Fruit fly (Drosophila melanogaster) whole organism, embryonic: ENCODE data around the gene CG3091.

ENCODE experiments used
- Bteb2 ChIP-seq: fragments of 200-800 bp; sonication (Bioruptor generic); optimal IDR thresholded peaks from 2 replicates; lab custom pipeline; 2016; ENCODE audit warnings: missing biosample characterization, missing genetic modification characterization
- CG10431 ChIP-seq: fragments of 200-800 bp; sonication (Bioruptor generic); optimal IDR thresholded peaks from 3 replicates; lab custom pipeline; 2018; ENCODE audit warnings: missing biosample characterization, mild to moderate bottlenecking, missing genetic modification characterization
- CG10543 ChIP-seq: fragments of 200-800 bp; sonication (Bioruptor generic); optimal IDR thresholded peaks from 3 replicates; lab custom pipeline; 2017; ENCODE audit warnings: missing biosample characterization, mild to moderate bottlenecking, missing genetic modification characterization, moderate library complexity
- CG10979 ChIP-seq: fragments of 200-800 bp; sonication (Bioruptor generic); optimal IDR thresholded peaks from 2 replicates; lab custom pipeline; 2018; ENCODE audit warnings: missing biosample characterization, mild to moderate bottlenecking, missing genetic modification characterization, moderate library complexity
- CG12769 ChIP-seq: fragments of 200-800 bp; sonication (Bioruptor generic); optimal IDR thresholded peaks from 2 replicates; lab custom pipeline; 2019; ENCODE audit warnings: missing biosample characterization, mild to moderate bottlenecking, missing genetic modification characterization, moderate library complexity
- CG13287 ChIP-seq: fragments of 200-800 bp; sonication (Bioruptor generic); IDR thresholded peaks from 2 replicates; pipeline ENCODE4 v1.3.6; 2022; ENCODE audit warnings: missing biosample characterization, missing genetic modification characterization; ENCODE audit not compliant: partially characterized antibody
- CG13624 ChIP-seq: fragments of 200-800 bp; sonication (Bioruptor generic); optimal IDR thresholded peaks from 2 replicates; lab custom pipeline; 2016; ENCODE audit warnings: missing biosample characterization, missing genetic modification characterization
- CG17568 ChIP-seq: fragments of 200-800 bp; sonication (Bioruptor generic); optimal IDR thresholded peaks from 2 replicates; lab custom pipeline; 2018; ENCODE audit warnings: missing biosample characterization, mild to moderate bottlenecking, missing genetic modification characterization, moderate library complexity
- CG18011 ChIP-seq: fragments of 200-800 bp; sonication (Bioruptor generic); optimal IDR thresholded peaks from 2 replicates; lab custom pipeline; 2017; ENCODE audit warnings: missing biosample characterization, missing genetic modification characterization, mild to moderate bottlenecking, moderate library complexity, missing genotype
- CG18619 ChIP-seq: fragments of 200-800 bp; sonication (Bioruptor generic); optimal IDR thresholded peaks from 3 replicates; lab custom pipeline; 2017; ENCODE audit warnings: missing biosample characterization, mild to moderate bottlenecking, missing genetic modification characterization
- CG3847 ChIP-seq: fragments of 200-800 bp; sonication (Bioruptor generic); IDR thresholded peaks from 2 replicates; pipeline ENCODE4 v1.3.6; 2022; ENCODE audit warnings: missing biosample characterization, missing genetic modification characterization
- CG4328 ChIP-seq: fragments of 200-800 bp; sonication (Bioruptor generic); optimal IDR thresholded peaks from 3 replicates; lab custom pipeline; 2017; ENCODE audit warnings: missing biosample characterization, missing genetic modification reagents, missing genetic modification characterization
- CG43689 ChIP-seq: fragments of 200-800 bp; sonication (Bioruptor generic); IDR thresholded peaks from 2 replicates; pipeline ENCODE4 v1.3.6; 2022; ENCODE audit warnings: missing biosample characterization, missing genetic modification characterization
- CG6765 ChIP-seq: fragments of 200-800 bp; sonication (Bioruptor generic); optimal IDR thresholded peaks from 3 replicates; lab custom pipeline; 2017; ENCODE audit warnings: missing biosample characterization, mild to moderate bottlenecking, missing genetic modification characterization
- CG7372 ChIP-seq: fragments of 200-800 bp; sonication (Bioruptor generic); IDR thresholded peaks from 2 replicates; pipeline ENCODE4 v1.3.6; 2022; ENCODE audit warnings: missing biosample characterization, missing genetic modification characterization
- CG7556 ChIP-seq: fragments of 200-800 bp; sonication (Bioruptor generic); optimal IDR thresholded peaks from 2 replicates; lab custom pipeline; 2017; ENCODE audit warnings: missing biosample characterization, mild to moderate bottlenecking, missing genetic modification characterization
- CG8924 ChIP-seq: fragments of 200-800 bp; optimal IDR thresholded peaks from 3 replicates; lab custom pipeline; 2019; ENCODE audit warnings: missing biosample characterization, mild to moderate bottlenecking, missing genetic modification characterization, moderate library complexity
- CG9437 ChIP-seq: fragments of 200-800 bp; sonication (Bioruptor generic); optimal IDR thresholded peaks from 2 replicates; lab custom pipeline; 2018; ENCODE audit warnings: missing biosample characterization, mild to moderate bottlenecking, missing genetic modification characterization
- Dbx ChIP-seq: fragments of 200-800 bp; sonication (Bioruptor generic); IDR thresholded peaks from 3 replicates; pipeline ENCODE4 v1.3.6; 2022; ENCODE audit warnings: missing biosample characterization, missing genetic modification characterization
- Deaf1 ChIP-seq: fragments of 200-800 bp; optimal IDR thresholded peaks from 3 replicates; lab custom pipeline; 2019; ENCODE audit warnings: missing biosample characterization, mild to moderate bottlenecking, missing genetic modification characterization, moderate library complexity
- Med ChIP-seq: fragments of 200-800 bp; sonication (Bioruptor generic); peaks from one replicate; lab custom pipeline; 2016; ENCODE audit warnings: missing biosample characterization, missing genetic modification characterization, mild to moderate bottlenecking, inconsistent platforms, moderate library complexity
- Pdp1 ChIP-seq, 2 experiments: fragments of 200-800 bp; sonication (Bioruptor generic); optimal IDR thresholded peaks; 3 replicates each; lab custom pipeline; 2016; ENCODE audit warnings: missing biosample characterization in 2 of 2, missing genetic modification characterization in 2 of 2, mild to moderate bottlenecking in 1 of 2, moderate library complexity in 1 of 2
- abd-A ChIP-seq: fragments of 200-800 bp; sonication (Bioruptor generic); optimal IDR thresholded peaks from 3 replicates; lab custom pipeline; 2019; ENCODE audit warnings: missing biosample characterization, mild to moderate bottlenecking, missing genetic modification characterization, moderate library complexity
- ash1 ChIP-seq: fragments of 200-800 bp; sonication (Bioruptor generic); optimal IDR thresholded peaks from 2 replicates; lab custom pipeline; 2018; ENCODE audit warnings: missing biosample characterization, mild to moderate bottlenecking, missing genetic modification characterization
- chinmo ChIP-seq: fragments of 200-800 bp; sonication (Bioruptor generic); IDR thresholded peaks from 4 replicates; pipeline ENCODE4 v1.3.6; 2022; ENCODE audit warnings: missing biosample characterization, missing genetic modification characterization; ENCODE audit not compliant: partially characterized antibody
- en ChIP-seq: fragments of 200-800 bp; sonication (Bioruptor generic); optimal IDR thresholded peaks from 2 replicates; lab custom pipeline; 2016; ENCODE audit warnings: missing biosample characterization, missing genetic modification characterization
- hkb ChIP-seq, 2 experiments: fragments of 200-800 bp in 1 of 2; fragments of >200 bp in 1 of 2; sonication (Bioruptor generic) in 1 of 2; IDR thresholded peaks in 1 of 2; optimal IDR thresholded peaks in 1 of 2; 2 replicates each; pipeline versions ENCODE4 v1.3.6 to Lab custom; 2017 to 2022; ENCODE audit warnings: missing biosample characterization in 1 of 2, missing genetic modification characterization in 1 of 2
- kay ChIP-seq: fragments of 200-800 bp; sonication (Bioruptor generic); optimal IDR thresholded peaks from 2 replicates; lab custom pipeline; 2016; ENCODE audit warnings: missing biosample characterization, missing genetic modification characterization
- ken ChIP-seq: fragments of 200-800 bp; sonication (Bioruptor generic); IDR thresholded peaks from 3 replicates; pipeline ENCODE4 v1.3.6; 2022; ENCODE audit warnings: missing biosample characterization, missing genetic modification characterization
- lmd ChIP-seq: fragments of 200-800 bp; sonication (Bioruptor generic); IDR thresholded peaks from 2 replicates; pipeline ENCODE4 v1.3.6; 2022; ENCODE audit warnings: missing biosample characterization, missing genetic modification characterization
- sc ChIP-seq, 3 experiments: fragments of >200 bp in 2 of 3; fragments of 200-800 bp in 1 of 3; sonication (Bioruptor generic) in 1 of 3; optimal IDR thresholded peaks; 2 replicates in 2 of 3; 3 replicates in 1 of 3; lab custom pipeline; 2017; ENCODE audit warnings: mild to moderate bottlenecking in 1 of 3, missing biosample characterization in 1 of 3, missing genetic modification characterization in 1 of 3, missing genetic modification reagents in 1 of 3
- sd ChIP-seq: fragments of 200-800 bp; sonication (Bioruptor generic); optimal IDR thresholded peaks from 3 replicates; lab custom pipeline; 2018; ENCODE audit warnings: missing biosample characterization, mild to moderate bottlenecking, missing genetic modification characterization, moderate library complexity
- sens ChIP-seq: fragments of 200-800 bp; sonication (Bioruptor generic); peaks from one replicate; lab custom pipeline; 2016; ENCODE audit warnings: missing biosample characterization, missing genetic modification characterization
- sr ChIP-seq: fragments of 200-800 bp; sonication (Bioruptor generic); IDR thresholded peaks from 3 replicates; pipeline ENCODE4 v1.3.6; 2022; ENCODE audit warnings: missing biosample characterization, missing genetic modification characterization
- ttk ChIP-seq: fragments of 200-800 bp; sonication (Bioruptor generic); IDR thresholded peaks from 2 replicates; pipeline ENCODE4 v2.1.2; 2022; ENCODE audit warnings: missing biosample characterization, missing genetic modification characterization
- tup ChIP-seq: fragments of 200-800 bp; sonication (Bioruptor generic); optimal IDR thresholded peaks from 2 replicates; lab custom pipeline; 2016; ENCODE audit warnings: missing biosample characterization, mild to moderate bottlenecking, missing genetic modification characterization, moderate library complexity

The CG3091 gene

dm6 chrX:2219246-2219645, 34.8 kb downstream of the CG3091 start:
- TF ChIP-seq sr (GFP tag; lab: Robert Waterston, UW) (peak; percentile 46; the same call in 1 of the 3 replicates), sd (peak; percentile 61), chinmo (GFP tag; lab: Robert Waterston, UW) (0 out of 4 replicates have a peak, but pooled peaks have one; percentile 21), CG3847 (GFP tag; lab: Robert Waterston, UW) (no peak), CG18011 (GFP tag; lab: Kevin White, UChicago) (no peak), abd-A (tag; lab: Kevin White, UChicago) (peak; percentile 26), CG18619 (GFP tag; lab: Kevin White, UChicago) (no peak), kay (GFP tag; lab: Kevin White, UChicago) (no peak), ttk (GFP tag; lab: Robert Waterston, UW) (no peak), CG17568 (GFP tag; lab: Kevin White, UChicago) (no peak), CG10543 (GFP tag; lab: Kevin White, UChicago) (peak; percentile 89), Deaf1 (tag; lab: Kevin White, UChicago) (peak; percentile 18), CG7556 (GFP tag; lab: Kevin White, UChicago) (no peak), CG6765 (no peak), CG13624 (GFP tag; lab: Kevin White, UChicago) (no peak), CG4328 (peak; percentile 58)

dm6 chrX:2218455-2218854, 35.5 kb downstream of the CG3091 start:
- TF ChIP-seq sd (peak; percentile 83), Bteb2 (GFP tag; lab: Kevin White, UChicago) (no peak), lmd (GFP tag; lab: Robert Waterston, UW) (no peak), ash1 (GFP tag; lab: Kevin White, UChicago) (no peak), CG10431 (no peak), sr (GFP tag; lab: Robert Waterston, UW) (peak; percentile 80)
- TF ChIP-seq, all 482 proteins: peak for 2

- TF ChIP-seq Pdp1 (GFP tag; optimal IDR thresholded peaks at IDR 0.05; lab: Kevin White, UChicago) (peak in 1 of 2 experiments; percentile 66), ken (GFP tag; lab: Robert Waterston, UW) (no peak), tup (GFP tag; lab: Kevin White, UChicago) (no peak), Dbx (GFP tag; lab: Robert Waterston, UW) (no peak), CG43689 (GFP tag; lab: Robert Waterston, UW) (no peak), sr (GFP tag; lab: Robert Waterston, UW) (no peak), CG9437 (GFP tag; lab: Kevin White, UChicago) (peak; percentile 98), Deaf1 (tag; lab: Kevin White, UChicago) (peak; percentile 51), Med (GFP tag; lab: Kevin White, UChicago) (peak; percentile 27), sens (GFP tag; lab: Kevin White, UChicago) (peak; percentile 19), CG7372 (peak; percentile 89), hkb (optimal IDR thresholded peaks at IDR 0.05; lab: Kevin White, UChicago) (no peak), hkb (GFP tag; IDR thresholded peaks at IDR 0.05; lab: Robert Waterston, UW) (0 out of 2 replicates have a peak, but pooled peaks have one; percentile 10), CG13287 (GFP tag; lab: Robert Waterston, UW) (0 out of 2 replicates have a peak, but pooled peaks have one; percentile 13), sc (optimal IDR thresholded peaks at IDR 0.05; lab: Kevin White, UChicago) (no peak), sc (GFP tag; optimal IDR thresholded peaks at IDR 0.05; lab: Kevin White, UChicago) (no peak), CG12769 (tag; lab: Kevin White, UChicago) (peak; percentile 6), en (GFP tag; lab: Kevin White, UChicago) (no peak), CG8924 (tag; lab: Kevin White, UChicago) (no peak), CG10979 (tag; lab: Kevin White, UChicago) (peak; percentile 57)
Measured at dm6 chrX:2213759-2214406, 40.1 kb downstream of the CG3091 start, which contains the start of gene SmydA-8. Gene SmydA-8 (minus strand): TSS chrX:2213809.
